Worm (Caenorhabditis elegans) whole organism, L2 larva: Measurements from ENCODE around the gene twk-46.
"Not testable (repeated sequence)": the region's sequence is repeated elsewhere in the genome, so short reads cannot be mapped to it uniquely, and the experiment has no call there.

ENCODE experiments used
- C34F6.9 ChIP-seq: fragments of 150-350 bp; optimal IDR thresholded peaks from 2 replicates; lab custom pipeline; 2014; ENCODE audit warnings: missing biosample characterization, missing genetic modification characterization
- F13H6.1 ChIP-seq: sonication (generic microtip); optimal IDR thresholded peaks from 2 replicates; lab custom pipeline; 2016; ENCODE audit warnings: missing genetic modification characterization, missing compliant biosample characterization
- R02D3.7 ChIP-seq: fragments of 150-350 bp; optimal IDR thresholded peaks from 2 replicates; lab custom pipeline; 2014; ENCODE audit warnings: missing biosample characterization, missing genetic modification characterization
- alr-1 ChIP-seq: fragments of 150-350 bp; optimal IDR thresholded peaks from 2 replicates; lab custom pipeline; 2014; ENCODE audit warnings: missing biosample characterization, missing genetic modification characterization
- aly-2 ChIP-seq: fragments of 150-350 bp; optimal IDR thresholded peaks from 2 replicates; lab custom pipeline; 2014; ENCODE audit warnings: missing biosample characterization, missing genetic modification characterization
- ama-1 ChIP-seq: fragments of 150-350 bp; optimal IDR thresholded peaks from 2 replicates; lab custom pipeline; 2018; ENCODE audit warnings: inconsistent platforms
- blmp-1 ChIP-seq: sonication (generic microtip); optimal IDR thresholded peaks from 2 replicates; lab custom pipeline; 2017; ENCODE audit warnings: missing genetic modification characterization, mild to moderate bottlenecking, missing compliant biosample characterization, antibody characterized with exemption, moderate library complexity; ENCODE audit not compliant: insufficient read depth
- ceh-16 ChIP-seq: fragments of 150-350 bp; optimal IDR thresholded peaks from 2 replicates; lab custom pipeline; 2014; ENCODE audit warnings: missing biosample characterization, missing genetic modification characterization
- ceh-82 ChIP-seq: fragments of 150-350 bp; optimal IDR thresholded peaks from 2 replicates; lab custom pipeline; 2014; ENCODE audit warnings: missing biosample characterization, missing genetic modification characterization
- crh-2 ChIP-seq: sonication (generic microtip); optimal IDR thresholded peaks from 2 replicates; lab custom pipeline; 2017; ENCODE audit warnings: missing biosample characterization, missing genetic modification characterization
- egl-27 ChIP-seq: sonication (generic microtip); optimal IDR thresholded peaks from 3 replicates; lab custom pipeline; 2017; ENCODE audit warnings: missing biosample characterization, missing genetic modification reagents, missing genetic modification characterization
- elt-3 ChIP-seq: sonication (generic microtip); optimal IDR thresholded peaks from 2 replicates; lab custom pipeline; 2017; ENCODE audit warnings: missing biosample characterization, missing genetic modification characterization
- fos-1 ChIP-seq: fragments of 150-350 bp; optimal IDR thresholded peaks from 2 replicates; lab custom pipeline; 2014; ENCODE audit warnings: missing biosample characterization, missing genetic modification characterization
- gmeb-1 ChIP-seq: fragments of 150-350 bp; optimal IDR thresholded peaks from 2 replicates; lab custom pipeline; 2014; ENCODE audit warnings: missing biosample characterization, missing genetic modification characterization
- lin-11 ChIP-seq: fragments of 150-350 bp; sonication (generic microtip); optimal IDR thresholded peaks from 2 replicates; lab custom pipeline; 2014; ENCODE audit warnings: missing biosample characterization, missing genetic modification characterization, inconsistent platforms, mixed read lengths
- lin-13 ChIP-seq: fragments of 150-350 bp; optimal IDR thresholded peaks from 2 replicates; lab custom pipeline; 2014; ENCODE audit warnings: missing biosample characterization, missing genetic modification reagents, missing genetic modification characterization
- lin-39 ChIP-seq: fragments of 150-350 bp; optimal IDR thresholded peaks from 2 replicates; lab custom pipeline; 2014; ENCODE audit warnings: missing biosample characterization, missing genetic modification reagents, missing genetic modification characterization
- lsy-2 ChIP-seq, 2 experiments: fragments of 150-350 bp in 1 of 2; sonication (generic microtip) in 1 of 2; optimal IDR thresholded peaks; 2 replicates each; lab custom pipeline; 2014 to 2017; ENCODE audit warnings: missing biosample characterization in 2 of 2, missing genetic modification characterization in 2 of 2
- mab-5 ChIP-seq: fragments of 150-350 bp; optimal IDR thresholded peaks from 2 replicates; lab custom pipeline; 2014; ENCODE audit warnings: missing biosample characterization, missing genetic modification characterization
- mbf-1 ChIP-seq: sonication (generic microtip); optimal IDR thresholded peaks from 2 replicates; lab custom pipeline; 2017; ENCODE audit warnings: missing biosample characterization, missing genetic modification characterization
- nhr-11 ChIP-seq: fragments of 150-350 bp; optimal IDR thresholded peaks from 2 replicates; lab custom pipeline; 2014; ENCODE audit warnings: missing biosample characterization, missing genetic modification characterization
- nhr-12 ChIP-seq: fragments of 150-350 bp; optimal IDR thresholded peaks from 2 replicates; lab custom pipeline; 2014; ENCODE audit warnings: missing biosample characterization, missing genetic modification characterization
- nhr-129 ChIP-seq: fragments of 150-350 bp; optimal IDR thresholded peaks from 2 replicates; lab custom pipeline; 2014; ENCODE audit warnings: missing biosample characterization, missing genetic modification characterization
- nhr-21 ChIP-seq: fragments of 150-350 bp; optimal IDR thresholded peaks from 2 replicates; lab custom pipeline; 2014; ENCODE audit warnings: missing biosample characterization, missing genetic modification characterization
- nhr-23 ChIP-seq: fragments of 150-350 bp; optimal IDR thresholded peaks from 2 replicates; lab custom pipeline; 2014; ENCODE audit warnings: missing biosample characterization, missing genetic modification reagents, missing genetic modification characterization
- nhr-25 ChIP-seq: fragments of 150-350 bp; sonication (generic microtip); optimal IDR thresholded peaks from 3 replicates; lab custom pipeline; 2014; ENCODE audit warnings: missing biosample characterization, missing genetic modification characterization
- nhr-77 ChIP-seq: fragments of 150-350 bp; optimal IDR thresholded peaks from 2 replicates; lab custom pipeline; 2014; ENCODE audit warnings: missing biosample characterization, missing genetic modification characterization
- peb-1 ChIP-seq: fragments of 150-350 bp; optimal IDR thresholded peaks from 2 replicates; lab custom pipeline; 2014; ENCODE audit warnings: missing biosample characterization, missing genetic modification characterization
- sem-4 ChIP-seq: fragments of 150-350 bp; optimal IDR thresholded peaks from 2 replicates; lab custom pipeline; 2014; ENCODE audit warnings: missing biosample characterization, missing genetic modification reagents, missing genetic modification characterization
- skn-1 ChIP-seq: sonication (generic microtip); optimal IDR thresholded peaks from 2 replicates; lab custom pipeline; 2017; ENCODE audit warnings: missing biosample characterization, missing genetic modification characterization
- sma-3 ChIP-seq: sonication (generic microtip); optimal IDR thresholded peaks from 2 replicates; lab custom pipeline; 2016; ENCODE audit warnings: missing genetic modification reagents, missing genetic modification characterization, missing compliant biosample characterization
- unc-39 ChIP-seq: fragments of 150-350 bp; optimal IDR thresholded peaks from 2 replicates; lab custom pipeline; 2014; ENCODE audit warnings: missing biosample characterization, missing genetic modification characterization
- unc-55 ChIP-seq: fragments of 150-350 bp; sonication (generic microtip); optimal IDR thresholded peaks from 3 replicates; lab custom pipeline; 2014; ENCODE audit warnings: missing biosample characterization, missing genetic modification reagents, missing genetic modification characterization
- ztf-1 ChIP-seq: fragments of 200-800 bp; sonication (Bioruptor generic); conservative IDR thresholded peaks from 2 replicates; pipeline ENCODE4 v1.3.6; 2022; ENCODE audit warnings: missing genetic modification characterization, missing compliant biosample characterization
- ztf-4 ChIP-seq: fragments of 150-350 bp; optimal IDR thresholded peaks from 2 replicates; lab custom pipeline; 2014; ENCODE audit warnings: missing biosample characterization, missing genetic modification characterization

twk-46 gene

ce11 chrV:19059873-19060272 is at the start of gene twk-46:
Gene twk-46 (plus strand): TSS chrV:19060173.
- TF ChIP-seq ztf-1 (GFP tag; lab: Robert Waterston, UW) (no peak), lin-13 (no peak), alr-1 (tag; lab: Kevin White, UChicago) (no peak), C34F6.9 (tag; lab: Kevin White, UChicago) (no peak), ceh-16 (no peak), F13H6.1 (no peak), unc-39 (tag; lab: Kevin White, UChicago) (no peak), gmeb-1 (tag; lab: Kevin White, UChicago) (no peak), nhr-12 (tag; lab: Kevin White, UChicago) (no peak), fos-1 (tag; lab: Kevin White, UChicago) (no peak), R02D3.7 (tag; lab: Kevin White, UChicago) (no peak), lin-39 (no peak), mbf-1 (tag; lab: Kevin White, UChicago) (no peak), crh-2 (tag; lab: Kevin White, UChicago) (no peak), sem-4 (no peak), skn-1 (tag; lab: Kevin White, UChicago) (no peak), elt-3 (no peak), nhr-129 (tag; lab: Kevin White, UChicago) (no peak)

ce11 chrV:19010405-19010804 is 49.6 kb upstream of the twk-46 start:
- TF ChIP-seq nhr-77 (tag; lab: Kevin White, UChicago) = no peak
- no peak for TF ChIP-seq lin-11 (tag; lab: Kevin White, UChicago)
- TF ChIP-seq, all 48 proteins: peak for 0

ce11 chrV:19013215-19013614 is 46.8 kb upstream of the twk-46 start:
- TF ChIP-seq lsy-2 (tag; optimal IDR thresholded peaks at IDR 0.05; lab: Kevin White, UChicago) (no peak), gmeb-1 (tag; lab: Kevin White, UChicago) (no peak), mab-5 (tag; lab: Kevin White, UChicago) (no peak), nhr-21 (tag; lab: Kevin White, UChicago) (no peak), aly-2 (no peak), ama-1 (lab: Kevin White, UChicago) (no peak), blmp-1 (tag; lab: Kevin White, UChicago) (no peak), crh-2 (tag; lab: Kevin White, UChicago) (no peak)

ce11 chrV:19014273-19014672 is 45.7 kb upstream of the twk-46 start, which contains the start of gene Y39B6A.30:
Gene Y39B6A.30 (plus strand): TSS chrV:19014573.
- TF ChIP-seq egl-27; nhr-11 (tag; lab: Kevin White, UChicago); lin-11 (tag; lab: Kevin White, UChicago): not testable (repeated sequence)

- no peak for TF ChIP-seq mbf-1 (tag; lab: Kevin White, UChicago)
- TF ChIP-seq nhr-25 = no peak
- no peak for TF ChIP-seq alr-1 (tag; lab: Kevin White, UChicago)
Observed at ce11 chrV:19019239-19019638, 40.7 kb upstream of the twk-46 start.

- TF ChIP-seq F13H6.1 = no peak
- TF ChIP-seq sma-3 = no peak
- TF ChIP-seq fos-1 (tag; lab: Kevin White, UChicago) = no peak
- TF ChIP-seq blmp-1 (tag; lab: Kevin White, UChicago) = no peak
- no peak for TF ChIP-seq unc-55
- no peak for TF ChIP-seq nhr-12 (tag; lab: Kevin White, UChicago)
- no peak for TF ChIP-seq R02D3.7 (tag; lab: Kevin White, UChicago)
- no peak for TF ChIP-seq ceh-82 (tag; lab: Kevin White, UChicago)
- no peak for TF ChIP-seq ztf-4
- TF ChIP-seq peb-1 (tag; lab: Kevin White, UChicago) = no peak
- TF ChIP-seq alr-1 (tag; lab: Kevin White, UChicago) = no peak
- TF ChIP-seq mab-5 (tag; lab: Kevin White, UChicago) = no peak
- TF ChIP-seq lin-39 = no peak
- no peak for TF ChIP-seq crh-2 (tag; lab: Kevin White, UChicago)
- no peak for TF ChIP-seq nhr-23 (tag; lab: Kevin White, UChicago)
- no peak for TF ChIP-seq ztf-1 (GFP tag; lab: Robert Waterston, UW)
Observed at ce11 chrV:19024683-19025082, 35.3 kb upstream of the twk-46 start, which contains the start of gene Y39B6A.29. Gene Y39B6A.29 (minus strand): TSS chrV:19024783.
